Fruit fly (Drosophila melanogaster): ENCODE data around the gene cpo.
A peak's percentile ranks its signal among the peaks of the same experiment; 100 is the strongest.

Gene cpo

DNA sequence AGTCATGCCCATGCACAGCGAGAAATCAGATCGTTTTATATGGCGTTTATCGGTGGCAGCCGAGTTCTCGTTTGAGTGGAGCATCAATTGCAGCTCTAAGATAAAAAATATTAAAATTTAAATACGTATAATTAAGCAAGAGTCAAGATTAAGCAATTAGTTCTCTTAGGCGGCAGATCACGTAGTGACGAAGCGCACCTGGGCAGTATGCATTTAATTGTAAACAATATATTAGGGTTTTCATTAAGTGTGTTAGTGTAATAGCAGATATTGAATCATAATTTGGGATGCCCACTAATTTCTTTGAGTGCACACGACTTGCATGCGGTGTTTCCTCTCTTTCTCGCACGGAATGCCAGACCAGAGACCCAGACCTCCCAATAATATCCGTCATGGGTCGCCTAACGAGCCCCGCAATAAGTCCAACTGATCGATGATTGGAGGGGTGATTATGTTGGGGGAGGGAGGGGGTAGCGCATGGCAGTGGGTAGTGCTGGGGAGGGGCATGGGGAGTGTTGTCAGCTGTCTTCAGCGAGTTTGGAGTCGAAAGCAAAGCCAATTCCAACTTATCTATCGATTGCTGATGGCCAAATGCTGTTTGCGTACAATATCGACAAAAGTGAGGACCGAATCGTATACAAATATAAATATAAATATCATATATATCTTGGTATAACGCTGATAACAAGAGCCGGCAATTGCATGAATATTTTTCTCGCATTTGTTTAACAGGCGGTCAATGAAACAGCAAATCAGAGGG lies 29.9 kb downstream of the cpo start (continued):
- TF ChIP-seq NK7.1 (GFP tag; optimal IDR thresholded peaks at IDR 0.05) (peak; percentile 6), BtbVII (GFP tag; optimal IDR thresholded peaks at IDR 0.05) (peak; percentile 47), CG33213 (GFP tag; optimal IDR thresholded peaks at IDR 0.05) (peak; percentile 29), vvl (GFP tag; IDR thresholded peaks at IDR 0.05) (peak; percentile 65), CG9609 (GFP tag; optimal IDR thresholded peaks at IDR 0.05) (peak; percentile 16), gem (tag; optimal IDR thresholded peaks at IDR 0.05) (peak; percentile 85), cato (GFP tag; optimal IDR thresholded peaks at IDR 0.05; ENCODE audit: borderline replicate concordance) (peak; percentile 44), MTF-1 (GFP tag; optimal IDR thresholded peaks at IDR 0.05; ENCODE audit: borderline replicate concordance) (no peak), Side (GFP tag; optimal IDR thresholded peaks at IDR 0.05) (no peak), Drgx (GFP tag; IDR thresholded peaks at IDR 0.05) (peak; percentile 65), pan (optimal IDR thresholded peaks at IDR 0.05) (no peak), pan (GFP tag; optimal IDR thresholded peaks at IDR 0.05 in 1 of 2, IDR thresholded peaks at IDR 0.05 in 1 of 2) (peak in 1 of 2 experiments; percentile 60), CG9215 (GFP tag; IDR thresholded peaks at IDR 0.05) (peak; percentile 63), jigr1 (GFP tag; IDR thresholded peaks at IDR 0.05) (peak; percentile 69; the same call in 2 of the 3 replicates), CG12236 (GFP tag; optimal IDR thresholded peaks at IDR 0.05) (no peak), Dp (GFP tag; optimal IDR thresholded peaks at IDR 0.05) (no peak), CG6272 (GFP tag; IDR thresholded peaks at IDR 0.05) (peak; percentile 67), chn (GFP tag; optimal IDR thresholded peaks at IDR 0.05) (peak; percentile 61), CG13287 (GFP tag; IDR thresholded peaks at IDR 0.05; ENCODE audit: partially characterized antibody) (no peak), her (GFP tag; optimal IDR thresholded peaks at IDR 0.05) (no peak), CG13123 (GFP tag; optimal IDR thresholded peaks at IDR 0.05) (no peak), en (GFP tag; optimal IDR thresholded peaks at IDR 0.05) (no peak)

DNA sequence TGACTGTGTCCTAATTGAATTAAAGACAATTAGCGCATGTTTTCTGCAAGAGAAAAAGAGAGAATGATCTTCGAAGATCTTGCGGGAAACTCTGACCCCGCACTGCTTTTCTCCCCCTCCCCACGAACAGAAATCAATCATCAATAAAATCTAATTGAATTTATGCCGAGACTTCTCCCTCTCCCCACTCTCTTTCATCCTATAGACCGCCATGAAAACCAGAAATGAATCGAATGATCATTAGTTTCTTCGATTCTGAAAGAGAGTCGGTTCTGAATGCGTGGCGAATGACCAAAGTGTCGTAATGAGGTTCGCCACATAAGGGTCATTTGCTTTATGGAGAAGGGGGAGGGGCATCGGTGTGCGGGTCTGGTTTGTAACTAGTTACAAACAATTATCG lies 30.8 kb downstream of the cpo start:
- peak; percentile 84 for TF ChIP-seq Ets65A (GFP tag)
- TF ChIP-seq peb (GFP tag; IDR thresholded peaks at IDR 0.05), result no peak
- no peak for TF ChIP-seq Ssrp (tag; optimal IDR thresholded peaks at IDR 0.05)
- peak; percentile 20 for TF ChIP-seq sens (GFP tag)
- no peak for TF ChIP-seq nau (GFP tag; optimal IDR thresholded peaks at IDR 0.05)
- TF ChIP-seq crol (GFP tag; IDR thresholded peaks at IDR 0.05), result peak; percentile 59
- no peak for TF ChIP-seq sim (GFP tag; IDR thresholded peaks at IDR 0.05)
- no peak for TF ChIP-seq CG16863 (GFP tag; optimal IDR thresholded peaks at IDR 0.05)
- TF ChIP-seq repo (GFP tag; optimal IDR thresholded peaks at IDR 0.05), result peak; percentile 17
- no peak for TF ChIP-seq Deaf1 (tag; optimal IDR thresholded peaks at IDR 0.05)
- TF ChIP-seq CG15601 (tag; optimal IDR thresholded peaks at IDR 0.05), result no peak
- TF ChIP-seq gcm (GFP tag; optimal IDR thresholded peaks at IDR 0.05), result peak; percentile 88
- no peak for TF ChIP-seq Scr (GFP tag; IDR thresholded peaks at IDR 0.05; ENCODE audit: partially characterized antibody)

DNA sequence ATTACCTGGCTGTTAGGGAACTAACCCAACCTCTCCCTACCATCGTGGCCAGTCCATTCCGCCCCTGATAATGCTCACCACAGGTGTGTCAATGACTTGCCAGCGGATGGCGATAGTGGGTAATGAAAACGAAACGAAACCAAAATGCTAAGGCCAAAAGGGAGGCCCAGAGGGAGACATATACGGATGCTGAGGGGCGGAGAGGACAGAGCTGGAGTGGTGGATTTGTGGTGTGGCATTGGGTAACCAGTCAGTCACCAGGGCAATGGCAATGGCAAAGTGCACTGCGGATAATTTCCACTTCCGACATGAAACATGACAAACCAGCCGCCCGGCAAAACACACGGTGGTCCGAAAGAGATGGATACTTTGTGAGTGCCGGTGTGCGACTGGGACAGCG lies 31.7 kb downstream of the cpo start:
- no peak for TF ChIP-seq wdn (GFP tag; IDR thresholded peaks at IDR 0.05)
- peak; percentile 37 for TF ChIP-seq Med (GFP tag)
- no peak for TF ChIP-seq sens-2 (GFP tag; IDR thresholded peaks at IDR 0.05)
- TF ChIP-seq sisA (GFP tag; IDR thresholded peaks at IDR 0.05), result no peak
- TF ChIP-seq CG12236 (GFP tag; optimal IDR thresholded peaks at IDR 0.05), result no peak
- TF ChIP-seq CG14441 (GFP tag; IDR thresholded peaks at IDR 0.05), result no peak
- no peak for TF ChIP-seq Taf1 (GFP tag; IDR thresholded peaks at IDR 0.05)
- peak; percentile 46 for TF ChIP-seq CG1832 (GFP tag; optimal IDR thresholded peaks at IDR 0.05)
- no peak for TF ChIP-seq tup (GFP tag; optimal IDR thresholded peaks at IDR 0.05)
- peak; percentile 57 for TF ChIP-seq Ets65A (GFP tag)
- TF ChIP-seq CG33213 (GFP tag; optimal IDR thresholded peaks at IDR 0.05), result no peak
- no peak for TF ChIP-seq ash1 (GFP tag; optimal IDR thresholded peaks at IDR 0.05)
- no peak for TF ChIP-seq Atf6 (GFP tag; IDR thresholded peaks at IDR 0.05)
- no peak for TF ChIP-seq Lim3 (GFP tag; IDR thresholded peaks at IDR 0.05)
- TF ChIP-seq gro (GFP tag; optimal IDR thresholded peaks at IDR 0.05), result no peak
- TF ChIP-seq ato (GFP tag; IDR thresholded peaks at IDR 0.05; ENCODE audit: partially characterized antibody), result no peak
- no peak for TF ChIP-seq CG14014 (GFP tag; IDR thresholded peaks at IDR 0.05)
- TF ChIP-seq tll (GFP tag; optimal IDR thresholded peaks at IDR 0.05), result no peak

All from whole organism, embryonic.